Worm (Caenorhabditis elegans) whole organism, L4 larva: ENCODE data around the gene F48E8.2.
A peak's percentile ranks its signal among the peaks of the same experiment; 100 is the strongest.

ENCODE experiments used
- F37D6.2 ChIP-seq: sonication (generic microtip); optimal IDR thresholded peaks from 2 replicates; lab custom pipeline; 2016; ENCODE audit warnings: mild to moderate bottlenecking, missing genetic modification characterization, missing compliant biosample characterization
- F49E8.2 ChIP-seq: sonication (generic microtip); optimal IDR thresholded peaks from 2 replicates; lab custom pipeline; 2016; ENCODE audit warnings: missing compliant biosample characterization, mild to moderate bottlenecking, missing genetic modification characterization, borderline replicate concordance
- R02D3.7 ChIP-seq: fragments of 150-350 bp; sonication (generic microtip); optimal IDR thresholded peaks from 3 replicates; lab custom pipeline; 2014; ENCODE audit warnings: missing biosample characterization, missing genetic modification characterization
- Y48G9A.11 ChIP-seq: fragments of 200-800 bp; sonication (Bioruptor generic); IDR thresholded peaks from 2 replicates; pipeline ENCODE4 v1.3.6; 2022; ENCODE audit warnings: missing genetic modification reagents, missing genetic modification characterization, missing compliant biosample characterization
- aly-2 ChIP-seq: sonication (generic microtip); optimal IDR thresholded peaks from 2 replicates; lab custom pipeline; 2018; ENCODE audit warnings: missing biosample characterization, missing genetic modification characterization
- ceh-28 ChIP-seq: fragments of 150-350 bp; optimal IDR thresholded peaks from 2 replicates; lab custom pipeline; 2014; ENCODE audit warnings: missing biosample characterization, missing genetic modification reagents, missing genetic modification characterization
- ceh-62 ChIP-seq: sonication (generic microtip); optimal IDR thresholded peaks from 2 replicates; lab custom pipeline; 2017; ENCODE audit warnings: missing biosample characterization, missing genetic modification characterization
- ceh-82 ChIP-seq: sonication (generic microtip); optimal IDR thresholded peaks from 2 replicates; lab custom pipeline; 2017; ENCODE audit warnings: missing biosample characterization, missing genetic modification characterization
- ctbp-1 ChIP-seq: fragments of 200-800 bp; sonication (Bioruptor generic); IDR thresholded peaks from 2 replicates; pipeline ENCODE4 v1.3.6; 2022; ENCODE audit warnings: missing genetic modification reagents, missing genetic modification characterization, missing compliant biosample characterization
- daf-12 ChIP-seq: fragments of 150-350 bp; optimal IDR thresholded peaks from 2 replicates; lab custom pipeline; 2014; ENCODE audit warnings: missing biosample characterization, missing genetic modification reagents, missing genetic modification characterization
- daf-19 ChIP-seq: fragments of 200-800 bp; sonication (Bioruptor generic); conservative IDR thresholded peaks from 2 replicates; pipeline ENCODE4 v1.3.6; 2022; ENCODE audit warnings: missing genetic modification characterization, missing compliant biosample characterization
- dmd-6 ChIP-seq: fragments of 200-800 bp; sonication (Bioruptor generic); IDR thresholded peaks from 2 replicates; pipeline ENCODE4 v1.3.6; 2022; ENCODE audit warnings: missing genetic modification reagents, missing genetic modification characterization, missing compliant biosample characterization
- dve-1 ChIP-seq: sonication (generic microtip); optimal IDR thresholded peaks from 2 replicates; lab custom pipeline; 2017; ENCODE audit warnings: antibody characterized with exemption, mild to moderate bottlenecking, missing genetic modification characterization, missing compliant biosample characterization; ENCODE audit not compliant: insufficient read depth
- fos-1 ChIP-seq: fragments of 150-350 bp; optimal IDR thresholded peaks from 2 replicates; lab custom pipeline; 2014; ENCODE audit warnings: missing biosample characterization, missing genetic modification characterization
- hif-1 ChIP-seq, 2 experiments: sonication (generic microtip); optimal IDR thresholded peaks; 2 replicates each; lab custom pipeline; 2016 to 2017; ENCODE audit warnings: missing compliant biosample characterization in 2 of 2, missing genetic modification characterization in 2 of 2, missing genetic modification reagents in 2 of 2, missing genotype in 2 of 2, mild to moderate bottlenecking in 1 of 2
- hlh-11 ChIP-seq: fragments of 200-800 bp; sonication (Bioruptor generic); optimal IDR thresholded peaks from 2 replicates; lab custom pipeline; 2018; ENCODE audit warnings: mild to moderate bottlenecking, missing genetic modification characterization, missing compliant biosample characterization
- hlh-30 ChIP-seq: sonication (generic microtip); optimal IDR thresholded peaks from 2 replicates; lab custom pipeline; 2017; ENCODE audit warnings: antibody characterized with exemption, mild to moderate bottlenecking, missing genetic modification characterization, missing compliant biosample characterization; ENCODE audit not compliant: insufficient read depth
- hmg-1.1 ChIP-seq: fragments of 200-800 bp; sonication (Bioruptor generic); IDR thresholded peaks from 2 replicates; pipeline ENCODE4 v1.3.6; 2022; ENCODE audit warnings: missing genetic modification reagents, missing genetic modification characterization, missing compliant biosample characterization
- lin-1 ChIP-seq: fragments of 200-800 bp; sonication (Bioruptor generic); IDR thresholded peaks from 2 replicates; pipeline ENCODE4 v1.3.6; 2022; ENCODE audit warnings: missing genetic modification reagents, missing genetic modification characterization, missing compliant biosample characterization
- lin-13 ChIP-seq: fragments of 150-350 bp; optimal IDR thresholded peaks from 2 replicates; lab custom pipeline; 2014; ENCODE audit warnings: missing biosample characterization, missing genetic modification reagents, missing genetic modification characterization
- lin-29 ChIP-seq: fragments of 200-800 bp; sonication (Bioruptor generic); IDR thresholded peaks from 2 replicates; pipeline ENCODE4 v1.3.6; 2022; ENCODE audit warnings: missing genetic modification reagents, missing genetic modification characterization, missing compliant biosample characterization
- lin-38 ChIP-seq: fragments of 200-800 bp; sonication (Bioruptor generic); IDR thresholded peaks from 2 replicates; pipeline ENCODE4 v1.3.6; 2022; ENCODE audit warnings: missing genetic modification reagents, missing genetic modification characterization, missing compliant biosample characterization
- lin-39 ChIP-seq: fragments of 150-350 bp; optimal IDR thresholded peaks from 2 replicates; lab custom pipeline; 2014; ENCODE audit warnings: missing biosample characterization, missing genetic modification reagents, missing genetic modification characterization
- lsy-2 ChIP-seq, 2 experiments: fragments of 150-350 bp in 1 of 2; sonication (generic microtip) in 1 of 2; optimal IDR thresholded peaks; 2 replicates each; lab custom pipeline; 2014 to 2017; ENCODE audit warnings: missing biosample characterization in 2 of 2, missing genetic modification characterization in 2 of 2
- madf-5 ChIP-seq, 2 experiments: fragments of 200-800 bp; sonication (Bioruptor generic); IDR thresholded peaks; 2 replicates each; pipeline ENCODE4 v1.3.6; 2022; ENCODE audit warnings: missing compliant biosample characterization in 2 of 2, missing genetic modification characterization in 2 of 2
- mdl-1 ChIP-seq, 2 experiments: fragments of 150-350 bp in 1 of 2; sonication (generic microtip) in 1 of 2; optimal IDR thresholded peaks; 2 replicates each; lab custom pipeline; 2014 to 2017; ENCODE audit warnings: missing biosample characterization in 2 of 2, missing genetic modification characterization in 2 of 2
- mep-1 ChIP-seq: fragments of 150-350 bp; sonication (generic microtip); optimal IDR thresholded peaks from 3 replicates; lab custom pipeline; 2014; ENCODE audit warnings: missing biosample characterization, missing genetic modification characterization
- mxl-3 ChIP-seq: fragments of 200-800 bp; sonication (Bioruptor generic); optimal IDR thresholded peaks from 2 replicates; lab custom pipeline; 2018; ENCODE audit warnings: mild to moderate bottlenecking, missing genetic modification characterization, missing compliant biosample characterization
- nhr-11 ChIP-seq: fragments of 150-350 bp; optimal IDR thresholded peaks from 2 replicates; lab custom pipeline; 2014; ENCODE audit warnings: missing biosample characterization, missing genetic modification characterization
- nhr-28 ChIP-seq: fragments of 150-350 bp; optimal IDR thresholded peaks from 2 replicates; lab custom pipeline; 2014; ENCODE audit warnings: missing biosample characterization, missing genetic modification characterization
- nhr-48 ChIP-seq: sonication (generic microtip); optimal IDR thresholded peaks from 2 replicates; lab custom pipeline; 2016; ENCODE audit warnings: mild to moderate bottlenecking, missing genetic modification characterization, missing compliant biosample characterization
- pqm-1 ChIP-seq: sonication (generic microtip); optimal IDR thresholded peaks from 2 replicates; lab custom pipeline; 2017; ENCODE audit warnings: missing biosample characterization, missing genetic modification characterization
- rbr-2 ChIP-seq: sonication (generic microtip); optimal IDR thresholded peaks from 2 replicates; lab custom pipeline; 2016; ENCODE audit warnings: missing genotype, missing genetic modification characterization, missing compliant biosample characterization
- snpc-1.2 ChIP-seq: fragments of 200-800 bp; sonication (Bioruptor generic); IDR thresholded peaks from 2 replicates; pipeline ENCODE4 v1.3.6; 2022; ENCODE audit warnings: missing genetic modification reagents, missing genetic modification characterization, missing compliant biosample characterization
- tag-97 ChIP-seq: fragments of 200-800 bp; sonication (Bioruptor generic); IDR thresholded peaks from 2 replicates; pipeline ENCODE4 v1.3.6; 2022; ENCODE audit warnings: missing genetic modification characterization, missing compliant biosample characterization
- unc-130 ChIP-seq: sonication (generic microtip); optimal IDR thresholded peaks from 2 replicates; lab custom pipeline; 2016; ENCODE audit warnings: missing genetic modification reagents, missing genetic modification characterization, missing compliant biosample characterization
- vab-7 ChIP-seq: fragments of 200-800 bp; sonication (Bioruptor generic); IDR thresholded peaks from 2 replicates; pipeline ENCODE4 v1.3.6; 2022; ENCODE audit warnings: missing genetic modification reagents, missing genetic modification characterization, missing compliant biosample characterization
- zag-1 ChIP-seq: fragments of 150-350 bp; optimal IDR thresholded peaks from 2 replicates; lab custom pipeline; 2014; ENCODE audit warnings: missing biosample characterization, missing genetic modification characterization
- zfp-2 ChIP-seq: sonication (generic microtip); optimal IDR thresholded peaks from 2 replicates; lab custom pipeline; 2016; ENCODE audit warnings: mild to moderate bottlenecking, missing genetic modification characterization, missing compliant biosample characterization
- zip-11 ChIP-seq: fragments of 200-800 bp; sonication (Bioruptor generic); IDR thresholded peaks from 2 replicates; pipeline ENCODE4 v1.3.6; 2022; ENCODE audit warnings: missing genetic modification characterization, missing compliant biosample characterization

F48E8.2 gene

ce11 chrIII:5421406-5421805, 42.8 kb upstream of the F48E8.2 start (continued):
- no peak for TF ChIP-seq ceh-28 (tag; lab: Kevin White, UChicago)
- TF ChIP-seq daf-12: no peak
- no peak for TF ChIP-seq ceh-62
- TF ChIP-seq vab-7 (GFP tag; lab: Robert Waterston, UW): no peak
- peak; percentile 25 for TF ChIP-seq pqm-1 (tag; lab: Kevin White, UChicago)
- TF ChIP-seq F49E8.2: no peak
- peak; percentile 33; the same call in 1 of the 2 replicates for TF ChIP-seq lin-38
- TF ChIP-seq lin-1 (GFP tag; lab: Robert Waterston, UW): peak; percentile 45; the same call in 1 of the 2 replicates
- no peak for TF ChIP-seq zip-11
- TF ChIP-seq dmd-6: peak; percentile 71
- no peak for TF ChIP-seq fos-1 (tag; lab: Kevin White, UChicago)
- peak; percentile 61 for TF ChIP-seq mxl-3 (GFP tag; lab: Kevin White, UChicago)
- no peak for TF ChIP-seq R02D3.7 (tag; lab: Kevin White, UChicago)
- TF ChIP-seq snpc-1.2 (GFP tag; lab: Robert Waterston, UW): no peak
- TF ChIP-seq mep-1 (tag; lab: Kevin White, UChicago): peak; percentile 64
- peak; percentile 13 for TF ChIP-seq hlh-30 (tag; lab: Kevin White, UChicago)
- TF ChIP-seq nhr-28 (tag; lab: Kevin White, UChicago): peak; percentile 56
- TF ChIP-seq lin-39 (tag; lab: Kevin White, UChicago): no peak
- TF ChIP-seq lin-29 (GFP tag; lab: Robert Waterston, UW): no peak
- no peak for TF ChIP-seq zfp-2 (tag; lab: Kevin White, UChicago)
- no peak for TF ChIP-seq Y48G9A.11 (GFP tag; lab: Robert Waterston, UW)
- 0 out of 2 replicates have a peak, but pooled peaks have one; percentile 11 for TF ChIP-seq hmg-1.1 (GFP tag; lab: Robert Waterston, UW)
- no peak for TF ChIP-seq tag-97 (GFP tag; lab: Robert Waterston, UW)
- no peak for TF ChIP-seq F37D6.2 (tag; lab: Kevin White, UChicago)
- TF ChIP-seq daf-19 (GFP tag; lab: Robert Waterston, UW): no peak
- TF ChIP-seq madf-5 (GFP tag; IDR thresholded peaks at IDR 0.05; lab: Robert Waterston, UW): no peak
- no peak for TF ChIP-seq zag-1
- peak; percentile 20 for TF ChIP-seq nhr-11
- TF ChIP-seq lin-13 (GFP tag; lab: Kevin White, UChicago): no peak
- TF ChIP-seq nhr-48 (tag; lab: Kevin White, UChicago): peak; percentile 13
- peak in 1 of 2 experiments; percentile 18 for TF ChIP-seq lsy-2 (tag; optimal IDR thresholded peaks at IDR 0.05; lab: Kevin White, UChicago)
- TF ChIP-seq hlh-11 (tag; lab: Kevin White, UChicago): peak; percentile 72
- TF ChIP-seq mdl-1 (tag; optimal IDR thresholded peaks at IDR 0.05; lab: Kevin White, UChicago): peak in 1 of 2 experiments; percentile 34
- peak; percentile 27 for TF ChIP-seq rbr-2 (tag; lab: Kevin White, UChicago)
- no peak for TF ChIP-seq ceh-82 (tag; lab: Kevin White, UChicago)
- TF ChIP-seq ctbp-1: no peak
- TF ChIP-seq unc-130: no peak
- peak in 1 of 2 experiments; percentile 18 for TF ChIP-seq hif-1 (tag; optimal IDR thresholded peaks at IDR 0.05; lab: Kevin White, UChicago)

ce11 chrIII:5422561-5423103, 41.5 kb upstream of the F48E8.2 start:
- TF ChIP-seq hlh-11 (tag; lab: Kevin White, UChicago) (peak; percentile 2), dve-1 (no peak), aly-2 (no peak), hmg-1.1 (GFP tag; lab: Robert Waterston, UW) (0 out of 2 replicates have a peak, but pooled peaks have one; percentile 7)
